Fruit fly (Drosophila melanogaster) whole organism, wandering third instar larva: ENCODE results near the gene CG31975.

Experiments used
- Abd-B ChIP-seq: fragments of >200 bp; optimal IDR thresholded peaks from 2 replicates; lab custom pipeline; 2017; ENCODE audit warnings: missing biosample characterization, missing genetic modification characterization
- CG32264 ChIP-seq: fragments of 200-800 bp; sonication (Bioruptor generic); optimal IDR thresholded peaks from 2 replicates; lab custom pipeline; 2016; ENCODE audit warnings: missing biosample characterization, missing genetic modification characterization
- CG9705 ChIP-seq: fragments of 200-800 bp; sonication (Bioruptor generic); optimal IDR thresholded peaks from 2 replicates; lab custom pipeline; 2018; ENCODE audit warnings: missing biosample characterization, mild to moderate bottlenecking, missing genetic modification characterization
- Dfd ChIP-seq: fragments of >200 bp; optimal IDR thresholded peaks from 2 replicates; lab custom pipeline; 2017; ENCODE audit warnings: missing biosample characterization, missing genetic modification characterization
- Dif ChIP-seq: fragments of 200-275, 200-300 bp; sonication (Bioruptor generic); optimal IDR thresholded peaks from 2 replicates; lab custom pipeline; 2018; ENCODE audit warnings: missing biosample characterization, missing genetic modification characterization; ENCODE audit not compliant: partially characterized antibody
- HLH106 ChIP-seq: fragments of 200-800 bp; optimal IDR thresholded peaks from 3 replicates; lab custom pipeline; 2019; ENCODE audit warnings: missing biosample characterization, mild to moderate bottlenecking, missing genetic modification characterization, moderate library complexity
- Hnf4 ChIP-seq: fragments of 200-800 bp; sonication (Bioruptor generic); optimal IDR thresholded peaks from 2 replicates; lab custom pipeline; 2016; ENCODE audit warnings: missing biosample characterization, mild to moderate bottlenecking, missing genetic modification characterization
- Hr78 ChIP-seq: fragments of >200 bp; optimal IDR thresholded peaks from 2 replicates; lab custom pipeline; 2017; ENCODE audit warnings: missing biosample characterization, missing genetic modification characterization
- Hr83 ChIP-seq: fragments of 200-300 bp; sonication (Bioruptor generic); optimal IDR thresholded peaks from 2 replicates; lab custom pipeline; 2016; ENCODE audit warnings: missing biosample characterization, mild to moderate bottlenecking, missing genetic modification characterization, moderate library complexity; ENCODE audit not compliant: poor library complexity, severe bottlenecking
- Jra ChIP-seq: sonication (Bioruptor generic); optimal IDR thresholded peaks from 2 replicates; lab custom pipeline; 2016; ENCODE audit warnings: missing biosample characterization, missing genetic modification characterization
- Mio ChIP-seq: sonication (Bioruptor generic); optimal IDR thresholded peaks from 2 replicates; lab custom pipeline; 2016; ENCODE audit warnings: missing biosample characterization, missing genetic modification characterization
- OdsH ChIP-seq: fragments of 200-800 bp; sonication (Bioruptor generic); optimal IDR thresholded peaks from 2 replicates; lab custom pipeline; 2016; ENCODE audit warnings: missing biosample characterization, mild to moderate bottlenecking, missing genetic modification characterization
- Rel ChIP-seq, 2 experiments: fragments of 200-800 bp; sonication (Bioruptor generic) in 1 of 2; optimal IDR thresholded peaks; 2 replicates in 1 of 2; 3 replicates in 1 of 2; lab custom pipeline; 2016 to 2019; ENCODE audit warnings: mild to moderate bottlenecking in 2 of 2, missing biosample characterization in 2 of 2, missing genetic modification characterization in 2 of 2, moderate library complexity in 1 of 2
- Sp1 ChIP-seq: fragments of 200-800 bp; sonication (Bioruptor generic); optimal IDR thresholded peaks from 3 replicates; lab custom pipeline; 2019; ENCODE audit warnings: missing biosample characterization, mild to moderate bottlenecking, missing genetic modification characterization, moderate library complexity
- Vsx2 ChIP-seq: fragments of 200-300, 225-300 bp; sonication (Bioruptor generic); optimal IDR thresholded peaks from 2 replicates; lab custom pipeline; 2018; ENCODE audit warnings: missing biosample characterization, missing genetic modification characterization; ENCODE audit not compliant: partially characterized antibody
- br ChIP-seq: fragments of 200-800 bp; sonication (Bioruptor generic); optimal IDR thresholded peaks from 2 replicates; lab custom pipeline; 2016; ENCODE audit warnings: missing biosample characterization, missing genetic modification characterization
- brk ChIP-seq: fragments of 200-800 bp; sonication (Bioruptor generic); optimal IDR thresholded peaks from 2 replicates; lab custom pipeline; 2016; ENCODE audit warnings: missing biosample characterization, mild to moderate bottlenecking, missing genetic modification characterization
- dl ChIP-seq, 2 experiments: fragments of 175-275, 200-275 bp in 1 of 2; fragments of 200-275 bp in 1 of 2; sonication (Bioruptor generic); optimal IDR thresholded peaks; lab custom pipeline; 2018; ENCODE audit warnings: mild to moderate bottlenecking in 2 of 2, missing biosample characterization in 2 of 2, missing genetic modification characterization in 2 of 2, moderate library complexity in 2 of 2; ENCODE audit not compliant: partially characterized antibody in 2 of 2, insufficient read depth in 1 of 2
- dmrt93B ChIP-seq: fragments of 200-800 bp; sonication (Bioruptor generic); optimal IDR thresholded peaks from 2 replicates; lab custom pipeline; 2018; ENCODE audit warnings: missing biosample characterization, mild to moderate bottlenecking, missing genetic modification characterization
- ey ChIP-seq: fragments of 200-800 bp; sonication (Bioruptor generic); optimal IDR thresholded peaks from 2 replicates; lab custom pipeline; 2016; ENCODE audit warnings: missing biosample characterization, missing genetic modification characterization
- foxo ChIP-seq, 2 experiments: fragments of 200-800 bp; sonication (Bioruptor generic); optimal IDR thresholded peaks; 2 replicates in 1 of 2; 3 replicates in 1 of 2; lab custom pipeline; 2016 to 2017; ENCODE audit warnings: missing biosample characterization in 2 of 2, missing genetic modification characterization in 2 of 2
- fru ChIP-seq: fragments of 200-800 bp; sonication (Bioruptor generic); optimal IDR thresholded peaks from 3 replicates; lab custom pipeline; 2016; ENCODE audit warnings: missing biosample characterization, mild to moderate bottlenecking, missing genetic modification characterization
- h ChIP-seq: fragments of 200-800 bp; sonication (Bioruptor generic); optimal IDR thresholded peaks from 3 replicates; lab custom pipeline; 2016; ENCODE audit warnings: missing biosample characterization, mild to moderate bottlenecking, missing genetic modification characterization
- jim ChIP-seq: fragments of 175-275, 200-325 bp; sonication (Bioruptor generic); optimal IDR thresholded peaks from 2 replicates; lab custom pipeline; 2016; ENCODE audit warnings: missing biosample characterization, mild to moderate bottlenecking, missing genetic modification characterization
- lola ChIP-seq: fragments of >200 bp; optimal IDR thresholded peaks from 2 replicates; lab custom pipeline; 2017; ENCODE audit warnings: missing biosample characterization, missing genetic modification characterization
- psq ChIP-seq: fragments of 200-800 bp; sonication (Bioruptor generic); optimal IDR thresholded peaks from 3 replicates; lab custom pipeline; 2017; ENCODE audit warnings: missing biosample characterization, mild to moderate bottlenecking, missing genetic modification characterization, moderate library complexity
- rgr ChIP-seq: fragments of 200-800 bp; sonication (Bioruptor generic); optimal IDR thresholded peaks from 3 replicates; lab custom pipeline; 2016; ENCODE audit warnings: missing biosample characterization, mild to moderate bottlenecking, missing genetic modification characterization
- sv ChIP-seq: fragments of 200-800 bp; sonication (Bioruptor generic); optimal IDR thresholded peaks from 3 replicates; lab custom pipeline; 2016; ENCODE audit warnings: missing biosample characterization, missing genetic modification characterization
- tai ChIP-seq: sonication (Bioruptor generic); optimal IDR thresholded peaks from 2 replicates; lab custom pipeline; 2016; ENCODE audit warnings: missing biosample characterization, missing genetic modification characterization
- usp ChIP-seq: fragments of >200 bp; optimal IDR thresholded peaks from 2 replicates; lab custom pipeline; 2017; ENCODE audit warnings: missing biosample characterization, missing genetic modification characterization
- woc ChIP-seq: sonication (Bioruptor generic); optimal IDR thresholded peaks from 2 replicates; lab custom pipeline; 2016; ENCODE audit warnings: missing biosample characterization, mild to moderate bottlenecking, missing genetic modification characterization

The CG31975 gene

dm6 chr2L:131466-132270 is 9.1 kb downstream of the CG31975 start, which contains the start of gene Gs1 (continued):
- TF ChIP-seq Abd-B (GFP tag; lab: Kevin White, UChicago) = no peak
- TF ChIP-seq woc (GFP tag; lab: Kevin White, UChicago) = no peak

DNA sequence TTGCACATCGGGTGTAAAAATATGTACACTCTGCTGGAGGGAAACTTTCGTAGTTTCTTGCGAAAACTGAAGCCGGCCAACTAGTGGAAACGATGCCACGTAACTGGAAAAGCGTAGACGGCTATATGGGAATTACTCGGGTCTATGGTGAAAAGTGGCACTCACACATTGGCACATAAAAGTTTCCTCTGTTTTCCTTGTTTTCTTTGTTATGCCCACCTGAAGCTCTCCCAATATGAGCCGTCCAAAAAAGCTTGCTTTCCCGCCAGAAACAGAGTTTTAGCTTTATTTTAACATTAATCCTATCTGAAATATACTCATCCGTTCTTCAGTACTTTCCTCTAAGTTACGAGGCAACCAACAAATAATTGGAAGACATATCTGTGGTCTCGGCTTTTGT is 10.1 kb downstream of the CG31975 start, which contains the start of gene CG3164:
TSS of gene CG3164 (minus strand) at position 101 of the 400 bp plus-strand sequence.
- TF ChIP-seq Jra (GFP tag; lab: Kevin White, UChicago) = no peak

- TF ChIP-seq fru (GFP tag; lab: Kevin White, UChicago) (peak; percentile 69), OdsH (GFP tag; lab: Kevin White, UChicago) (peak; percentile 51), h (GFP tag; lab: Kevin White, UChicago) (peak; percentile 88), brk (GFP tag; lab: Kevin White, UChicago) (peak; percentile 58), jim (GFP tag; lab: Kevin White, UChicago) (peak; percentile 53), rgr (GFP tag; lab: Kevin White, UChicago) (peak; percentile 72), Sp1 (GFP tag; lab: Kevin White, UChicago) (peak; percentile 71), woc (GFP tag; lab: Kevin White, UChicago) (no peak), dmrt93B (GFP tag; lab: Kevin White, UChicago) (no peak), ey (GFP tag; lab: Kevin White, UChicago) (peak; percentile 10), Hr83 (GFP tag; lab: Kevin White, UChicago) (peak; percentile 94), Dfd (GFP tag; lab: Kevin White, UChicago) (no peak), sv (no peak), Rel (GFP tag; optimal IDR thresholded peaks at IDR 0.05; lab: Kevin White, UChicago) (peak; percentile 45), Rel (tag; optimal IDR thresholded peaks at IDR 0.05; lab: Kevin White, UChicago) (peak; percentile 78), dl (GFP tag; optimal IDR thresholded peaks at IDR 0.05; lab: Kevin White, UChicago; ENCODE audit: insufficient read depth in 1 of 2, partially characterized antibody in 2 of 2) (peak; percentile 46 to 92), CG9705 (GFP tag; lab: Kevin White, UChicago) (no peak), foxo (GFP tag; optimal IDR thresholded peaks at IDR 0.05; lab: Kevin White, UChicago) (peak; percentile 50), Hnf4 (GFP tag; lab: Kevin White, UChicago) (peak; percentile 90), Dif (GFP tag; lab: Kevin White, UChicago) (peak; percentile 97), CG32264 (GFP tag; lab: Kevin White, UChicago) (peak; percentile 24), usp (GFP tag; lab: Kevin White, UChicago) (no peak), Hr78 (no peak), Abd-B (GFP tag; lab: Kevin White, UChicago) (no peak), Vsx2 (GFP tag; lab: Kevin White, UChicago) (peak; percentile 95), br (GFP tag; lab: Kevin White, UChicago) (peak; percentile 77), tai (peak; percentile 42), lola (no peak), Jra (GFP tag; lab: Kevin White, UChicago) (peak; percentile 87), psq (peak; percentile 19), HLH106 (peak; percentile 39), Mio (no peak)
Measured at dm6 chr2L:128977-129941, 11.5 kb downstream of the CG31975 start.
